Worm (Caenorhabditis elegans): ENCODE measurements around the gene tin-9.1.

Gene tin-9.1

ce11 chrIV:7039476-7040261 lies 4.7 kb downstream of the tin-9.1 start, which contains the start of the genes cogc-2 and klp-18:
cogc-2 (minus strand) TSS chrIV:7039580.
klp-18 (plus strand) TSS chrIV:7040211.
- TF ChIP-seq cog-1 (tag; optimal IDR thresholded peaks at IDR 0.05), result peak; percentile 61
- TF ChIP-seq tab-1 (GFP tag; IDR thresholded peaks at IDR 0.05), result peak; percentile 80
- peak; percentile 73; the same call in 1 of the 2 replicates for TF ChIP-seq ztf-23 (GFP tag; IDR thresholded peaks at IDR 0.05)
- peak; percentile 71 for TF ChIP-seq ztf-29 (GFP tag; IDR thresholded peaks at IDR 0.05)
- TF ChIP-seq ref-1 (GFP tag; conservative IDR thresholded peaks at IDR 0.05), result no peak
- no peak for TF ChIP-seq klf-2 (GFP tag; conservative IDR thresholded peaks at IDR 0.05)
- no peak for TF ChIP-seq T22C8.4 (GFP tag; IDR thresholded peaks at IDR 0.05)
- TF ChIP-seq med-1 (GFP tag; optimal IDR thresholded peaks at IDR 0.05; ENCODE audit: insufficient read depth), result peak; percentile 67
- peak; percentile 73; the same call in 1 of the 2 replicates for TF ChIP-seq flt-1 (GFP tag; IDR thresholded peaks at IDR 0.05)

ce11 chrIV:7036790-7037189 lies 7.6 kb downstream of the tin-9.1 start, which contains the start of gene ufl-1:
ufl-1 (minus strand) TSS chrIV:7036859.
- no peak for TF ChIP-seq T22C8.4 (GFP tag; IDR thresholded peaks at IDR 0.05)
- TF ChIP-seq tab-1 (GFP tag; IDR thresholded peaks at IDR 0.05), result no peak
- TF ChIP-seq ztf-29 (GFP tag; IDR thresholded peaks at IDR 0.05), result no peak
- TF ChIP-seq ztf-23 (GFP tag; IDR thresholded peaks at IDR 0.05), result no peak

ce11 chrIV:7035823-7036222 lies 8.6 kb downstream of the tin-9.1 start, which contains the start of gene C06G3.3:
C06G3.3 (plus strand) TSS chrIV:7036123.
- TF ChIP-seq ref-1 (GFP tag; conservative IDR thresholded peaks at IDR 0.05), result no peak
- no peak for TF ChIP-seq cog-1 (tag; optimal IDR thresholded peaks at IDR 0.05)
- TF ChIP-seq med-1 (GFP tag; optimal IDR thresholded peaks at IDR 0.05; ENCODE audit: insufficient read depth), result no peak
- TF ChIP-seq flt-1 (GFP tag; IDR thresholded peaks at IDR 0.05), result no peak
- TF ChIP-seq tab-1 (GFP tag; IDR thresholded peaks at IDR 0.05), result no peak
- no peak for TF ChIP-seq klf-2 (GFP tag; conservative IDR thresholded peaks at IDR 0.05)
- TF ChIP-seq T22C8.4 (GFP tag; IDR thresholded peaks at IDR 0.05), result no peak
- TF ChIP-seq ztf-29 (GFP tag; IDR thresholded peaks at IDR 0.05), result no peak

- TF ChIP-seq med-1 (GFP tag; optimal IDR thresholded peaks at IDR 0.05; ENCODE audit: insufficient read depth), result no peak
- TF ChIP-seq ztf-23 (GFP tag; IDR thresholded peaks at IDR 0.05), result no peak
- TF ChIP-seq klf-2 (GFP tag; conservative IDR thresholded peaks at IDR 0.05), result no peak
- TF ChIP-seq T22C8.4 (GFP tag; IDR thresholded peaks at IDR 0.05), result no peak
- no peak for TF ChIP-seq ztf-29 (GFP tag; IDR thresholded peaks at IDR 0.05)
- no peak for TF ChIP-seq flt-1 (GFP tag; IDR thresholded peaks at IDR 0.05)
- no peak for TF ChIP-seq ref-1 (GFP tag; conservative IDR thresholded peaks at IDR 0.05)
- TF ChIP-seq tab-1 (GFP tag; IDR thresholded peaks at IDR 0.05), result no peak
- TF ChIP-seq cog-1 (tag; optimal IDR thresholded peaks at IDR 0.05), result no peak
Measured at ce11 chrIV:7032459-7032858, 11.9 kb downstream of the tin-9.1 start, which contains the start of gene C06G3.8. C06G3.8 (minus strand) TSS chrIV:7032559.

- no peak for TF ChIP-seq ref-1 (GFP tag; conservative IDR thresholded peaks at IDR 0.05)
- TF ChIP-seq flt-1 (GFP tag; IDR thresholded peaks at IDR 0.05), result no peak
- TF ChIP-seq tab-1 (GFP tag; IDR thresholded peaks at IDR 0.05), result no peak
- TF ChIP-seq med-1 (GFP tag; optimal IDR thresholded peaks at IDR 0.05; ENCODE audit: insufficient read depth), result no peak
Measured at ce11 chrIV:7031019-7031418, 13.4 kb downstream of the tin-9.1 start.

ce11 chrIV:7025835-7026234 lies 18.6 kb downstream of the tin-9.1 start:
- TF ChIP-seq T22C8.4 (GFP tag; IDR thresholded peaks at IDR 0.05) (no peak), ref-1 (GFP tag; conservative IDR thresholded peaks at IDR 0.05) (no peak), tab-1 (GFP tag; IDR thresholded peaks at IDR 0.05) (no peak), ztf-29 (GFP tag; IDR thresholded peaks at IDR 0.05) (no peak), klf-2 (GFP tag; conservative IDR thresholded peaks at IDR 0.05) (no peak), ztf-23 (GFP tag; IDR thresholded peaks at IDR 0.05) (no peak), cog-1 (tag; optimal IDR thresholded peaks at IDR 0.05) (no peak)

ce11 chrIV:7024829-7025228 lies 19.6 kb downstream of the tin-9.1 start:
- no peak for TF ChIP-seq ztf-23 (GFP tag; IDR thresholded peaks at IDR 0.05)
- no peak for TF ChIP-seq ztf-29 (GFP tag; IDR thresholded peaks at IDR 0.05)
- no peak for TF ChIP-seq cog-1 (tag; optimal IDR thresholded peaks at IDR 0.05)
- TF ChIP-seq T22C8.4 (GFP tag; IDR thresholded peaks at IDR 0.05), result no peak
- no peak for TF ChIP-seq tab-1 (GFP tag; IDR thresholded peaks at IDR 0.05)
- TF ChIP-seq klf-2 (GFP tag; conservative IDR thresholded peaks at IDR 0.05), result no peak
- no peak for TF ChIP-seq flt-1 (GFP tag; IDR thresholded peaks at IDR 0.05)
- TF ChIP-seq med-1 (GFP tag; optimal IDR thresholded peaks at IDR 0.05; ENCODE audit: insufficient read depth), result no peak
- no peak for TF ChIP-seq ref-1 (GFP tag; conservative IDR thresholded peaks at IDR 0.05)

ce11 chrIV:7023858-7024257 lies 20.5 kb downstream of the tin-9.1 start, which contains the start of gene adah-1:
adah-1 (plus strand) TSS chrIV:7024211.
- TF ChIP-seq med-1 (GFP tag; optimal IDR thresholded peaks at IDR 0.05; ENCODE audit: insufficient read depth) (no peak), klf-2 (GFP tag; conservative IDR thresholded peaks at IDR 0.05) (no peak), flt-1 (GFP tag; IDR thresholded peaks at IDR 0.05) (no peak), cog-1 (tag; optimal IDR thresholded peaks at IDR 0.05) (no peak), tab-1 (GFP tag; IDR thresholded peaks at IDR 0.05) (no peak), ref-1 (GFP tag; conservative IDR thresholded peaks at IDR 0.05) (no peak), ztf-23 (GFP tag; IDR thresholded peaks at IDR 0.05) (no peak), ztf-29 (GFP tag; IDR thresholded peaks at IDR 0.05) (no peak), T22C8.4 (GFP tag; IDR thresholded peaks at IDR 0.05) (no peak)

- TF ChIP-seq ref-1 (GFP tag; conservative IDR thresholded peaks at IDR 0.05), result no peak
- no peak for TF ChIP-seq ztf-23 (GFP tag; IDR thresholded peaks at IDR 0.05)
- no peak for TF ChIP-seq tab-1 (GFP tag; IDR thresholded peaks at IDR 0.05)
- peak; percentile 63 for TF ChIP-seq cog-1 (tag; optimal IDR thresholded peaks at IDR 0.05)
- TF ChIP-seq ztf-29 (GFP tag; IDR thresholded peaks at IDR 0.05), result no peak
- TF ChIP-seq med-1 (GFP tag; optimal IDR thresholded peaks at IDR 0.05; ENCODE audit: insufficient read depth), result no peak
Measured at ce11 chrIV:7023004-7023403, 21.4 kb downstream of the tin-9.1 start.

ce11 chrIV:7022227-7022626 lies 22.2 kb downstream of the tin-9.1 start:
- TF ChIP-seq med-1 (GFP tag; optimal IDR thresholded peaks at IDR 0.05; ENCODE audit: insufficient read depth) (no peak), T22C8.4 (GFP tag; IDR thresholded peaks at IDR 0.05) (no peak), tab-1 (GFP tag; IDR thresholded peaks at IDR 0.05) (no peak)

Measured in whole organism, midembryonic.